Fruit fly (Drosophila melanogaster): ENCODE data around the gene Dfd.

- TF ChIP-seq EcR (GFP tag; optimal IDR thresholded peaks at IDR 0.05) (no peak), CG32121 (GFP tag; IDR thresholded peaks at IDR 0.05) (no peak), CG9948 (tag; optimal IDR thresholded peaks at IDR 0.05) (no peak), CG34367 (tag; optimal IDR thresholded peaks at IDR 0.05) (no peak), CG8159 (tag; optimal IDR thresholded peaks at IDR 0.05) (no peak), rn (GFP tag; IDR thresholded peaks at IDR 0.05) (no peak), D1 (tag; optimal IDR thresholded peaks at IDR 0.05) (no peak), CG14655 (GFP tag; optimal IDR thresholded peaks at IDR 0.05) (no peak), CG8301 (tag; optimal IDR thresholded peaks at IDR 0.05) (no peak), Snoo (tag; optimal IDR thresholded peaks at IDR 0.05) (no peak), Pif1B (GFP tag; optimal IDR thresholded peaks at IDR 0.05) (no peak)
Observed at dm6 chr3R:6766171-6766591, 25.5 kb upstream of the Dfd start.
